Worm (Caenorhabditis elegans) whole organism, young adult: ENCODE data around the gene glb-24.

ENCODE experiments used
- D2030.7 ChIP-seq: fragments of 200-800 bp; sonication (Bioruptor generic); IDR thresholded peaks from 2 replicates; pipeline ENCODE4 v1.3.6; 2022; ENCODE audit warnings: missing genetic modification reagents, missing genetic modification characterization, missing compliant biosample characterization
- aptf-2 ChIP-seq: fragments of 200-800 bp; sonication (Bioruptor generic); conservative IDR thresholded peaks from 2 replicates; pipeline ENCODE4 v1.3.6; 2022; ENCODE audit warnings: missing genetic modification reagents, missing genetic modification characterization, missing compliant biosample characterization

ce11 chrV:12852355-12852754, 33.4 kb downstream of the glb-24 start:
- TF ChIP-seq D2030.7 (GFP tag; lab: Robert Waterston, UW): no peak
- TF ChIP-seq aptf-2 (GFP tag; lab: Robert Waterston, UW): no peak
